Fruit fly (Drosophila melanogaster) whole organism, embryonic: ENCODE data around the gene sau.

ENCODE experiments used
- Atf3 ChIP-seq: fragments of 200-800 bp; sonication (Bioruptor generic); optimal IDR thresholded peaks from 3 replicates; lab custom pipeline; 2016; ENCODE audit warnings: missing biosample characterization, missing genetic modification characterization
- Bteb2 ChIP-seq: fragments of 200-800 bp; sonication (Bioruptor generic); optimal IDR thresholded peaks from 2 replicates; lab custom pipeline; 2016; ENCODE audit warnings: missing biosample characterization, missing genetic modification characterization
- CG10267 ChIP-seq: fragments of 200-800 bp; sonication (Bioruptor generic); optimal IDR thresholded peaks from 2 replicates; lab custom pipeline; 2018; ENCODE audit warnings: missing biosample characterization, mild to moderate bottlenecking, missing genetic modification characterization, moderate library complexity
- CG10979 ChIP-seq: fragments of 200-800 bp; sonication (Bioruptor generic); optimal IDR thresholded peaks from 2 replicates; lab custom pipeline; 2018; ENCODE audit warnings: missing biosample characterization, mild to moderate bottlenecking, missing genetic modification characterization, moderate library complexity
- CG11560 ChIP-seq: fragments of 200-800 bp; sonication (Bioruptor generic); IDR thresholded peaks from 3 replicates; pipeline ENCODE4 v1.3.6; 2022; ENCODE audit warnings: missing biosample characterization, missing genetic modification characterization
- CG1647 ChIP-seq: fragments of 200-800 bp; sonication (Bioruptor generic); optimal IDR thresholded peaks from 3 replicates; lab custom pipeline; 2016; ENCODE audit warnings: missing biosample characterization, missing genetic modification characterization
- CG18619 ChIP-seq: fragments of 200-800 bp; sonication (Bioruptor generic); optimal IDR thresholded peaks from 3 replicates; lab custom pipeline; 2017; ENCODE audit warnings: missing biosample characterization, mild to moderate bottlenecking, missing genetic modification characterization
- CG2199 ChIP-seq: fragments of 200-800 bp; sonication (Bioruptor generic); IDR thresholded peaks from 3 replicates; pipeline ENCODE4 v1.3.6; 2022; ENCODE audit warnings: missing biosample characterization, missing genetic modification characterization
- CG32767 ChIP-seq: fragments of 200-800 bp; sonication (Bioruptor generic); IDR thresholded peaks from 2 replicates; pipeline ENCODE4 v1.3.6; 2022; ENCODE audit warnings: missing biosample characterization, missing genetic modification characterization
- CG4404 ChIP-seq: fragments of 200-800 bp; sonication (Bioruptor generic); IDR thresholded peaks from 2 replicates; pipeline ENCODE4 v1.3.6; 2022; ENCODE audit warnings: missing biosample characterization, missing genetic modification characterization
- CG5180 ChIP-seq: fragments of 200-800 bp; sonication (Bioruptor generic); optimal IDR thresholded peaks from 3 replicates; lab custom pipeline; 2017; ENCODE audit warnings: missing biosample characterization, missing genetic modification characterization, mild to moderate bottlenecking, moderate library complexity, missing genetic modification reagents
- CG6272 ChIP-seq: fragments of 200-800 bp; sonication (Bioruptor generic); IDR thresholded peaks from 2 replicates; pipeline ENCODE4 v1.3.6; 2022; ENCODE audit warnings: missing biosample characterization, missing genetic modification characterization
- CG7357 ChIP-seq: fragments of 200-800 bp; sonication (Bioruptor generic); IDR thresholded peaks from 3 replicates; pipeline ENCODE4 v1.3.6; 2022; ENCODE audit warnings: missing biosample characterization, missing genetic modification characterization
- CG7745 ChIP-seq: fragments of 200-800 bp; sonication (Bioruptor generic); optimal IDR thresholded peaks from 2 replicates; lab custom pipeline; 2018; ENCODE audit warnings: missing biosample characterization, mild to moderate bottlenecking, missing genetic modification characterization, moderate library complexity
- CG7928 ChIP-seq: fragments of 200-800 bp; sonication (Bioruptor generic); optimal IDR thresholded peaks from 2 replicates; lab custom pipeline; 2017; ENCODE audit warnings: missing biosample characterization, mild to moderate bottlenecking, missing genetic modification characterization
- CG8765 ChIP-seq: fragments of 200-800 bp; sonication (Bioruptor generic); IDR thresholded peaks from 2 replicates; pipeline ENCODE4 v1.3.6; 2022; ENCODE audit warnings: missing biosample characterization, missing genetic modification characterization
- Camta ChIP-seq: fragments of 200-800 bp; sonication (Bioruptor generic); optimal IDR thresholded peaks from 2 replicates; lab custom pipeline; 2016; ENCODE audit warnings: missing biosample characterization, missing genetic modification characterization
- CoRest ChIP-seq: fragments of 200-800 bp; sonication (Bioruptor generic); optimal IDR thresholded peaks from 3 replicates; lab custom pipeline; 2018; ENCODE audit warnings: missing biosample characterization, mild to moderate bottlenecking, missing genetic modification characterization, moderate library complexity
- D19B ChIP-seq: fragments of 200-800 bp; sonication (Bioruptor generic); optimal IDR thresholded peaks from 2 replicates; lab custom pipeline; 2017; ENCODE audit warnings: missing biosample characterization, mild to moderate bottlenecking, missing genetic modification characterization
- Dip2 ChIP-seq: fragments of 200-800 bp; sonication (Bioruptor generic); IDR thresholded peaks from 2 replicates; pipeline ENCODE4 v1.3.6; 2022; ENCODE audit warnings: missing biosample characterization, missing genetic modification characterization
- Drgx ChIP-seq: fragments of 200-800 bp; sonication (Bioruptor generic); IDR thresholded peaks from 2 replicates; pipeline ENCODE4 v1.3.6; 2022; ENCODE audit warnings: missing biosample characterization, missing genetic modification characterization
- GATAe ChIP-seq: fragments of 200-800 bp; sonication (Bioruptor generic); conservative IDR thresholded peaks from 2 replicates; pipeline ENCODE4 v1.3.6; 2022; ENCODE audit warnings: missing biosample characterization, missing genetic modification characterization
- HLH54F ChIP-seq: fragments of 200-800 bp; sonication (Bioruptor generic); optimal IDR thresholded peaks from 3 replicates; lab custom pipeline; 2016; ENCODE audit warnings: missing biosample characterization, missing genetic modification characterization
- HmgZ ChIP-seq: fragments of 200-800 bp; sonication (Bioruptor generic); optimal IDR thresholded peaks from 2 replicates; lab custom pipeline; 2018; ENCODE audit warnings: missing biosample characterization, mild to moderate bottlenecking, missing genetic modification characterization
- Hsf ChIP-seq: fragments of 200-800 bp; sonication (Bioruptor generic); optimal IDR thresholded peaks from 3 replicates; lab custom pipeline; 2016; ENCODE audit warnings: missing biosample characterization, missing genetic modification characterization
- Myb ChIP-seq: fragments of 200-800 bp; sonication (Bioruptor generic); optimal IDR thresholded peaks from 2 replicates; lab custom pipeline; 2016; ENCODE audit warnings: missing biosample characterization, missing genetic modification characterization
- NFAT ChIP-seq: fragments of 200-800 bp; sonication (Bioruptor generic); IDR thresholded peaks from 2 replicates; pipeline ENCODE4 v1.3.6; 2022; ENCODE audit warnings: missing biosample characterization, missing genetic modification characterization
- Oaz ChIP-seq: fragments of 200-800 bp; sonication (Bioruptor generic); IDR thresholded peaks from 2 replicates; pipeline ENCODE4 v1.3.6; 2022; ENCODE audit warnings: missing biosample characterization, missing genetic modification characterization
- TFAM ChIP-seq: fragments of 200-800 bp; sonication (Bioruptor generic); optimal IDR thresholded peaks from 2 replicates; lab custom pipeline; 2017; ENCODE audit warnings: missing biosample characterization, missing genetic modification characterization, inconsistent platforms
- Vsx1 ChIP-seq: fragments of 200-800 bp; sonication (Bioruptor generic); optimal IDR thresholded peaks from 2 replicates; lab custom pipeline; 2017; ENCODE audit warnings: missing biosample characterization, mild to moderate bottlenecking, missing genetic modification characterization, missing genetic modification reagents
- amos ChIP-seq: fragments of 200-800 bp; sonication (Bioruptor generic); IDR thresholded peaks from 2 replicates; pipeline ENCODE4 v1.3.6; 2022; ENCODE audit warnings: missing biosample characterization, missing genetic modification characterization; ENCODE audit not compliant: partially characterized antibody
- bbx ChIP-seq: fragments of 200-800 bp; sonication (Bioruptor generic); IDR thresholded peaks from 2 replicates; pipeline ENCODE4 v1.3.6; 2022; ENCODE audit warnings: missing biosample characterization, missing genetic modification characterization; ENCODE audit not compliant: partially characterized antibody
- bcd ChIP-seq: fragments of 200-800 bp; sonication (Bioruptor generic); optimal IDR thresholded peaks from 2 replicates; lab custom pipeline; 2017; ENCODE audit warnings: missing biosample characterization, mild to moderate bottlenecking, missing genetic modification characterization
- fd102C ChIP-seq: fragments of 200-800 bp; sonication (Bioruptor generic); optimal IDR thresholded peaks from 2 replicates; lab custom pipeline; 2018; ENCODE audit warnings: missing biosample characterization, mild to moderate bottlenecking, missing genetic modification characterization, moderate library complexity
- gro ChIP-seq: fragments of 200-800 bp; sonication (Bioruptor generic); optimal IDR thresholded peaks from 2 replicates; lab custom pipeline; 2016; ENCODE audit warnings: missing biosample characterization, missing genetic modification characterization
- jigr1 ChIP-seq: fragments of 200-800 bp; sonication (Bioruptor generic); IDR thresholded peaks from 3 replicates; pipeline ENCODE4 v1.3.6; 2022; ENCODE audit warnings: missing biosample characterization, missing genetic modification characterization
- jing ChIP-seq: fragments of 200-800 bp; sonication (Bioruptor generic); optimal IDR thresholded peaks from 2 replicates; lab custom pipeline; 2018; ENCODE audit warnings: missing biosample characterization, mild to moderate bottlenecking, missing genetic modification characterization
- lab ChIP-seq: fragments of 200-800 bp; sonication (Bioruptor generic); optimal IDR thresholded peaks from 3 replicates; lab custom pipeline; 2017; ENCODE audit warnings: missing biosample characterization, missing genetic modification characterization, mild to moderate bottlenecking, moderate library complexity, missing genetic modification reagents
- lbe ChIP-seq: fragments of 200-800 bp; sonication (Bioruptor generic); optimal IDR thresholded peaks from 2 replicates; lab custom pipeline; 2016; ENCODE audit warnings: missing biosample characterization, mild to moderate bottlenecking, missing genetic modification characterization
- pan ChIP-seq, 4 experiments: fragments of >200 bp in 3 of 4; fragments of 200-800 bp in 1 of 4; sonication (Bioruptor generic) in 1 of 4; optimal IDR thresholded peaks in 3 of 4; IDR thresholded peaks in 1 of 4; 2 replicates each; pipeline versions ENCODE4 v1.3.6 to Lab custom; 2017 to 2022; ENCODE audit warnings: missing biosample characterization in 2 of 4, missing genetic modification characterization in 2 of 4, mixed read lengths in 1 of 4
- pita ChIP-seq: fragments of 200-800 bp; sonication (Bioruptor generic); optimal IDR thresholded peaks from 2 replicates; lab custom pipeline; 2017; ENCODE audit warnings: missing biosample characterization, mild to moderate bottlenecking, missing genetic modification characterization
- pros ChIP-seq: fragments of 200-800 bp; sonication (Bioruptor generic); optimal IDR thresholded peaks from 3 replicates; lab custom pipeline; 2019; ENCODE audit warnings: missing biosample characterization, mild to moderate bottlenecking, missing genetic modification characterization, moderate library complexity
- psq ChIP-seq: fragments of 200-800 bp; sonication (Bioruptor generic); optimal IDR thresholded peaks from 2 replicates; lab custom pipeline; 2017; ENCODE audit warnings: missing biosample characterization, missing genetic modification characterization
- ro ChIP-seq: fragments of 200-800 bp; sonication (Bioruptor generic); IDR thresholded peaks from 2 replicates; pipeline ENCODE4 v1.3.6; 2022; ENCODE audit warnings: missing biosample characterization, missing genetic modification characterization
- schlank ChIP-seq: fragments of 200-800 bp; sonication (Bioruptor generic); optimal IDR thresholded peaks from 2 replicates; lab custom pipeline; 2018; ENCODE audit warnings: missing biosample characterization, mild to moderate bottlenecking, missing genetic modification characterization
- seq ChIP-seq: fragments of 200-800 bp; sonication (Bioruptor generic); IDR thresholded peaks from 2 replicates; pipeline ENCODE4 v1.3.6; 2022; ENCODE audit warnings: missing biosample characterization, missing genetic modification characterization
- trem ChIP-seq: fragments of 200-800 bp; optimal IDR thresholded peaks from 3 replicates; lab custom pipeline; 2019; ENCODE audit warnings: missing biosample characterization, mild to moderate bottlenecking, missing genetic modification characterization, moderate library complexity
- zen ChIP-seq: fragments of 200-800 bp; sonication (Bioruptor generic); optimal IDR thresholded peaks from 3 replicates; lab custom pipeline; 2018; ENCODE audit warnings: missing biosample characterization, mild to moderate bottlenecking, missing genetic modification characterization, moderate library complexity
- zf30C ChIP-seq: fragments of 200-800 bp; sonication (Bioruptor generic); optimal IDR thresholded peaks from 3 replicates; lab custom pipeline; 2018; ENCODE audit warnings: missing biosample characterization, mild to moderate bottlenecking, missing genetic modification characterization
- zfh1 ChIP-seq: fragments of 200-800 bp; sonication (Bioruptor generic); IDR thresholded peaks from 3 replicates; pipeline ENCODE4 v1.3.6; 2022; ENCODE audit warnings: missing biosample characterization, missing genetic modification characterization
- zfh2 ChIP-seq: fragments of 200-800 bp; sonication (Bioruptor generic); optimal IDR thresholded peaks from 2 replicates; lab custom pipeline; 2016; ENCODE audit warnings: missing biosample characterization, missing genetic modification characterization

sau gene

dm6 chr2L:2193357-2193780 is 32.8 kb upstream of the sau start (continued):
- TF ChIP-seq CG7928 (GFP tag; lab: Kevin White, UChicago) (peak; percentile 37), GATAe (GFP tag; lab: Robert Waterston, UW) (no peak), HmgZ (tag; lab: Kevin White, UChicago) (peak; percentile 87), pan (optimal IDR thresholded peaks at IDR 0.05; lab: Kevin White, UChicago) (no peak), pan (GFP tag; optimal IDR thresholded peaks at IDR 0.05 in 1 of 2, IDR thresholded peaks at IDR 0.05 in 1 of 2) (no peak), CG7745 (no peak), Myb (GFP tag; lab: Kevin White, UChicago) (peak; percentile 98), bbx (no peak), schlank (peak; percentile 59), CG2199 (GFP tag; lab: Robert Waterston, UW) (no peak), seq (no peak), CG11560 (tag; lab: Robert Waterston, UW) (no peak), amos (GFP tag; lab: Robert Waterston, UW) (no peak), CG7357 (no peak), CG6272 (GFP tag; lab: Robert Waterston, UW) (peak; percentile 51), psq (GFP tag; lab: Kevin White, UChicago) (no peak), Camta (GFP tag; lab: Kevin White, UChicago) (no peak), Atf3 (GFP tag; lab: Kevin White, UChicago) (no peak), gro (GFP tag; lab: Kevin White, UChicago) (peak; percentile 59), Bteb2 (no peak), Hsf (peak; percentile 9), TFAM (GFP tag; lab: Kevin White, UChicago) (no peak), lab (GFP tag; lab: Kevin White, UChicago) (peak; percentile 76), Oaz (no peak), CoRest (tag; lab: Kevin White, UChicago) (peak; percentile 52), jing (GFP tag; lab: Kevin White, UChicago) (no peak), fd102C (GFP tag; lab: Kevin White, UChicago) (no peak), trem (tag; lab: Kevin White, UChicago) (peak; percentile 31), zfh1 (GFP tag; lab: Robert Waterston, UW) (no peak), D19B (no peak), jigr1 (no peak), Vsx1 (peak; percentile 67), lbe (GFP tag; lab: Kevin White, UChicago) (peak; percentile 30), pita (no peak), zf30C (GFP tag; lab: Kevin White, UChicago) (peak; percentile 59), CG10267 (tag; lab: Kevin White, UChicago) (no peak), pros (GFP tag; lab: Kevin White, UChicago) (peak; percentile 79), CG18619 (GFP tag; lab: Kevin White, UChicago) (peak; percentile 9), CG4404 (GFP tag; lab: Robert Waterston, UW) (no peak), CG10979 (tag; lab: Kevin White, UChicago) (peak; percentile 22), HLH54F (GFP tag; lab: Kevin White, UChicago) (no peak), CG32767 (GFP tag; lab: Robert Waterston, UW) (no peak), NFAT (GFP tag; lab: Robert Waterston, UW) (no peak), CG5180 (GFP tag; lab: Kevin White, UChicago) (peak; percentile 56), Dip2 (GFP tag; lab: Robert Waterston, UW) (no peak), CG1647 (no peak), Drgx (no peak), CG8765 (GFP tag; lab: Robert Waterston, UW) (no peak), bcd (GFP tag; lab: Kevin White, UChicago) (peak; percentile 40), ro (GFP tag; lab: Robert Waterston, UW) (no peak), zfh2 (GFP tag; lab: Kevin White, UChicago) (no peak), zen (tag; lab: Kevin White, UChicago) (no peak)
